Fruit fly (Drosophila melanogaster) whole organism, adult: Measurements from ENCODE around the gene CG11686.

Source experiments
- CG12768 ChIP-seq: fragments of 200-800 bp; sonication (Bioruptor generic); optimal IDR thresholded peaks from 2 replicates; lab custom pipeline; 2017; ENCODE audit warnings: missing biosample characterization, missing genetic modification characterization, mild to moderate bottlenecking, moderate library complexity, missing genetic modification reagents
- CG1620 ChIP-seq: fragments of 200-800 bp; sonication (Bioruptor generic); optimal IDR thresholded peaks from 2 replicates; lab custom pipeline; 2016; ENCODE audit warnings: missing biosample characterization, missing genetic modification characterization
- CG33017 ChIP-seq: fragments of 200-800 bp; sonication (Bioruptor generic); optimal IDR thresholded peaks from 2 replicates; lab custom pipeline; 2018; ENCODE audit warnings: missing biosample characterization, mild to moderate bottlenecking, missing genetic modification characterization, moderate library complexity
- CG5204 ChIP-seq: fragments of 200-800 bp; sonication (Bioruptor generic); optimal IDR thresholded peaks from 2 replicates; lab custom pipeline; 2016; ENCODE audit warnings: missing biosample characterization, missing genetic modification characterization
- Clk ChIP-seq: fragments of 200-800 bp; sonication (Bioruptor generic); optimal IDR thresholded peaks from 2 replicates; lab custom pipeline; 2017; ENCODE audit warnings: missing biosample characterization, missing genetic modification characterization
- Crg-1 ChIP-seq: fragments of 200-800 bp; sonication (Bioruptor generic); optimal IDR thresholded peaks from 2 replicates; lab custom pipeline; 2016; ENCODE audit warnings: missing biosample characterization, missing genetic modification characterization
- Hr96 ChIP-seq: fragments of 200-800 bp; sonication (Bioruptor generic); optimal IDR thresholded peaks from 2 replicates; lab custom pipeline; 2016; ENCODE audit warnings: missing biosample characterization, missing genetic modification characterization
- Mnt ChIP-seq: fragments of 200-800 bp; sonication (Bioruptor generic); optimal IDR thresholded peaks from 2 replicates; lab custom pipeline; 2016; ENCODE audit warnings: missing biosample characterization, mild to moderate bottlenecking, missing genetic modification characterization
- cnc ChIP-seq, 2 experiments: fragments of >200 bp; optimal IDR thresholded peaks; 2 replicates each; lab custom pipeline; 2017
- ovo ChIP-seq: fragments of 200-800 bp; sonication (Bioruptor generic); optimal IDR thresholded peaks from 2 replicates; lab custom pipeline; 2016; ENCODE audit warnings: missing biosample characterization, missing genetic modification characterization
- pad ChIP-seq: fragments of 200-800 bp; sonication (Bioruptor generic); optimal IDR thresholded peaks from 3 replicates; lab custom pipeline; 2017; ENCODE audit warnings: missing biosample characterization, missing genetic modification characterization, mild to moderate bottlenecking, moderate library complexity, missing genetic modification reagents
- tj ChIP-seq: fragments of 200-800 bp; sonication (Bioruptor generic); optimal IDR thresholded peaks from 3 replicates; lab custom pipeline; 2017; ENCODE audit warnings: missing biosample characterization, mild to moderate bottlenecking, missing genetic modification characterization, moderate library complexity

DNA sequence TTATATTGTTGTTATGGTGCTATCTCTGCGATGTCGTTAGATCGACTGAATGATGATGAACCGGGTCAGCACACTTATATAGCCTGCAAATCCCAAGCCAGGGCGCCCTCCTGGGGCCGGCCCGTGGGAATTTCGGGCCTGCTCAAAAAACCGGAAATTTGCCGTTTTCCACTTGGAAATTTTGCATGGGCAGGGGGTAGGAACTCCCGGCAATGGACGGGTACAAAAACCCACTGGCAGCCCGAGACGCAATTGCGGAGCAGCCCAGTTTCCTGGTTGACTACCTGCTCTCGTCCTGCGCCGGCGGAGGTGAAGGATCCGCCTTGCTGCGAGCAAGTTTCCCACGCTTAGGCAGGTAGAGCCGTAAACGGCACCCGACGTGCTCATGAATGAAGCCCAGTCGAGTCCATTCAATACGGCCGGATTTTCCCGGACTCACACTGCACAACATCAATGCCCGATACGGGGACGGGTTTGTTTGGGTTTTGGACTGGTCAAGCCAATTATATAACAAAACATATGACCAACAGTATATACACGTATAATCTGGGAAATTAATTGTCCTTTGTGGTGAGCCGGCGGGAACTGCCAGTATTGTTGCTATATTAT lies 33.1 kb downstream of the CG11686 start, which contains the start of gene wntD:
- TF ChIP-seq CG12768 (GFP tag; lab: Kevin White, UChicago) (no peak), Crg-1 (no peak), cnc (optimal IDR thresholded peaks at IDR 0.05; lab: Kevin White, UChicago) (no peak), CG33017 (no peak), ovo (no peak), Clk (no peak), Hr96 (GFP tag; lab: Kevin White, UChicago) (no peak), CG5204 (no peak), tj (GFP tag; lab: Kevin White, UChicago) (no peak), pad (no peak), CG1620 (GFP tag; lab: Kevin White, UChicago) (no peak), Mnt (GFP tag; lab: Kevin White, UChicago) (no peak)
